Fruit fly (Drosophila melanogaster): ENCODE results near the gene crq.

DNA sequence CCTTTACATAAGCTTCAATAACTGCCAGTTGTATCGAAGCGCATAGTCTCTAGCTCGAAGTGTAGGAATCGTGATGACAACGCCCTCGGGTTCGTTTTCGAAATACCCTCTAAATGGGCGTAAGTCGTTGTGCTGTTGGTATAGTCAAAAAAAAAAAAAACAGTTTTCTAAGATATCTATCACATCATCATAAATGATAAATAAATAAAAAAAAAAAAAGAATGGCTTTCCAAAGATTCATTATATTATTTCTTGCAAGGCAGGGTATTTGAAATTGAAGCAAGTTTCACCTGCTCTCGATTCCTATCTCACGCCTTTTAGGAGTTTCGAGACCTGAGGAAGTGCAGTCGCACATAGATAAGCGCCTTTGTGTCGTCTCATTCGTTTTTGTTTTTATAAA is 40.5 kb upstream of the crq start:
- TF ChIP-seq pan (optimal IDR thresholded peaks at IDR 0.05) (no peak), psq (optimal IDR thresholded peaks at IDR 0.05) (no peak), CG8478 (optimal IDR thresholded peaks at IDR 0.05) (no peak)
